Worm (Caenorhabditis elegans): Measurements from ENCODE around the gene T10B10.9.

The T10B10.9 gene

ce11 chrX:15164108-15164507 lies at the start of gene T10B10.9:
Gene T10B10.9 (plus strand): TSS chrX:15164408.
- no peak for TF ChIP-seq him-1 (tag; optimal IDR thresholded peaks at IDR 0.05)
- TF ChIP-seq W03F9.2 (tag; optimal IDR thresholded peaks at IDR 0.05), result no peak
- TF ChIP-seq dao-5 (tag; optimal IDR thresholded peaks at IDR 0.05), result no peak

- no peak for TF ChIP-seq dao-5 (tag; optimal IDR thresholded peaks at IDR 0.05)
- TF ChIP-seq him-1 (tag; optimal IDR thresholded peaks at IDR 0.05), result no peak
- TF ChIP-seq W03F9.2 (tag; optimal IDR thresholded peaks at IDR 0.05), result no peak
These were observed 48.5 kb upstream of the T10B10.9 start for ce11 chrX:15115748-15116147.

ce11 chrX:15116514-15116913 lies 47.7 kb upstream of the T10B10.9 start, which contains the start of gene R07D5.2:
Gene R07D5.2 (minus strand): TSS chrX:15116614.
- TF ChIP-seq dao-5 (tag; optimal IDR thresholded peaks at IDR 0.05), result no peak
- no peak for TF ChIP-seq him-1 (tag; optimal IDR thresholded peaks at IDR 0.05)
- TF ChIP-seq W03F9.2 (tag; optimal IDR thresholded peaks at IDR 0.05), result no peak

- no peak for TF ChIP-seq dao-5 (tag; optimal IDR thresholded peaks at IDR 0.05)
- TF ChIP-seq W03F9.2 (tag; optimal IDR thresholded peaks at IDR 0.05), result no peak
- no peak for TF ChIP-seq him-1 (tag; optimal IDR thresholded peaks at IDR 0.05)
These were observed 43.7 kb upstream of the T10B10.9 start for ce11 chrX:15120545-15120944.

- no peak for TF ChIP-seq dao-5 (tag; optimal IDR thresholded peaks at IDR 0.05)
- no peak for TF ChIP-seq W03F9.2 (tag; optimal IDR thresholded peaks at IDR 0.05)
- no peak for TF ChIP-seq him-1 (tag; optimal IDR thresholded peaks at IDR 0.05)
These were observed 39.1 kb upstream of the T10B10.9 start for ce11 chrX:15125138-15125537.

- TF ChIP-seq W03F9.2 (tag; optimal IDR thresholded peaks at IDR 0.05) (no peak), him-1 (tag; optimal IDR thresholded peaks at IDR 0.05) (no peak), dao-5 (tag; optimal IDR thresholded peaks at IDR 0.05) (no peak)
These were observed 37.5 kb upstream of the T10B10.9 start for ce11 chrX:15126736-15127135.

- TF ChIP-seq him-1 (tag; optimal IDR thresholded peaks at IDR 0.05) (no peak), W03F9.2 (tag; optimal IDR thresholded peaks at IDR 0.05) (no peak), dao-5 (tag; optimal IDR thresholded peaks at IDR 0.05) (no peak)
These were observed 36.9 kb upstream of the T10B10.9 start for ce11 chrX:15127338-15127737.

ce11 chrX:15128184-15128583 lies 36.0 kb upstream of the T10B10.9 start:
- TF ChIP-seq dao-5 (tag; optimal IDR thresholded peaks at IDR 0.05) (no peak), W03F9.2 (tag; optimal IDR thresholded peaks at IDR 0.05) (no peak)

- TF ChIP-seq W03F9.2 (tag; optimal IDR thresholded peaks at IDR 0.05), result no peak
These were observed 32.1 kb upstream of the T10B10.9 start for ce11 chrX:15132073-15132472.

ce11 chrX:15133180-15133579 lies 31.0 kb upstream of the T10B10.9 start:
- TF ChIP-seq W03F9.2 (tag; optimal IDR thresholded peaks at IDR 0.05) (no peak), him-1 (tag; optimal IDR thresholded peaks at IDR 0.05) (no peak), dao-5 (tag; optimal IDR thresholded peaks at IDR 0.05) (no peak)

- TF ChIP-seq dao-5 (tag; optimal IDR thresholded peaks at IDR 0.05) (no peak), him-1 (tag; optimal IDR thresholded peaks at IDR 0.05) (no peak), W03F9.2 (tag; optimal IDR thresholded peaks at IDR 0.05) (no peak)
These were observed 29.3 kb upstream of the T10B10.9 start for ce11 chrX:15134941-15135340.

ce11 chrX:15146415-15147210 lies 17.6 kb upstream of the T10B10.9 start:
- no peak for TF ChIP-seq W03F9.2 (tag; optimal IDR thresholded peaks at IDR 0.05)
- TF ChIP-seq dao-5 (tag; optimal IDR thresholded peaks at IDR 0.05), result no peak
- TF ChIP-seq him-1 (tag; optimal IDR thresholded peaks at IDR 0.05), result no peak

ce11 chrX:15147640-15148039 lies 16.6 kb upstream of the T10B10.9 start, which contains the start of gene unc-7:
Gene unc-7 (minus strand): TSS chrX:15147740.
- TF ChIP-seq him-1 (tag; optimal IDR thresholded peaks at IDR 0.05), result no peak

- TF ChIP-seq W03F9.2 (tag; optimal IDR thresholded peaks at IDR 0.05), result no peak
- no peak for TF ChIP-seq him-1 (tag; optimal IDR thresholded peaks at IDR 0.05)
- no peak for TF ChIP-seq dao-5 (tag; optimal IDR thresholded peaks at IDR 0.05)
These were observed 15.8 kb upstream of the T10B10.9 start for ce11 chrX:15148389-15148788.

ce11 chrX:15148831-15149230 lies 15.4 kb upstream of the T10B10.9 start:
- TF ChIP-seq W03F9.2 (tag; optimal IDR thresholded peaks at IDR 0.05) (no peak), dao-5 (tag; optimal IDR thresholded peaks at IDR 0.05) (no peak), him-1 (tag; optimal IDR thresholded peaks at IDR 0.05) (no peak)
